Fruit fly (Drosophila melanogaster) whole organism: ENCODE data around the gene Cp36.

Experiments used
- EcR ChIP-seq, 2 experiments: fragments of >200 bp; optimal IDR thresholded peaks; 2 replicates each; lab custom pipeline; 2017; ENCODE audit warnings: missing biosample characterization in 2 of 2, missing genetic modification characterization in 2 of 2, missing genetic modification reagents in 2 of 2
- pan ChIP-seq: fragments of >200 bp; optimal IDR thresholded peaks from 2 replicates; lab custom pipeline; 2017
- usp ChIP-seq: fragments of >200 bp; optimal IDR thresholded peaks from 2 replicates; lab custom pipeline; 2017; ENCODE audit warnings: missing biosample characterization, missing genetic modification characterization, mixed read lengths

DNA sequence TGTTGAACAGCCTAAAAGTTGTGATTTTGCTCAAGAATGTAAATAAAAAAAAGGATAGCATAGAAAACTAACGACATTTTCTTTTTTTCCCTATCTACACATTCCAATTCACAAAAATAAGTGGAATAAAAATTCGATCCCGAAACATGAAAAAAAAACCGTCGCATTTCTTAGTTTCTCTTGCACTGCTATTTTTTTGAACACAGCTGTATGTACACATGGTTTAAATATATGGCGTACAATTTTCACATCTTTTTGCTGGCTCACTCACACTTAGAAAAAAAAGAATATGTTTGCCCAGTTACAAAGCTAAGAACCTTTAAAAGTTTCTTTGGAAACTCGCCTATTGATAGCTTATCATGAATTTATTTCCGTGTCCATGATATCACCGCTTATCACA is 18.9 kb upstream of the Cp36 start:
- TF ChIP-seq EcR (GFP tag; optimal IDR thresholded peaks at IDR 0.05; lab: Kevin White, UChicago) (no peak), usp (no peak), pan (lab: Kevin White, UChicago) (no peak)
